Fruit fly (Drosophila melanogaster) whole organism, embryonic: Measurements from ENCODE around the gene Hr78.

Source experiments
- Abd-B ChIP-seq: fragments of 200-800 bp; sonication (Bioruptor generic); optimal IDR thresholded peaks from 2 replicates; lab custom pipeline; 2018; ENCODE audit warnings: missing biosample characterization, mild to moderate bottlenecking, missing genetic modification characterization, moderate library complexity
- Asciz ChIP-seq: fragments of 200-800 bp; sonication (Bioruptor generic); optimal IDR thresholded peaks from 2 replicates; lab custom pipeline; 2017; ENCODE audit warnings: missing biosample characterization, mild to moderate bottlenecking, missing genetic modification characterization, missing genetic modification reagents
- Blimp-1 ChIP-seq: fragments of 200-800 bp; sonication (Bioruptor generic); optimal IDR thresholded peaks from 3 replicates; lab custom pipeline; 2018; ENCODE audit warnings: missing biosample characterization, missing genetic modification characterization, mild to moderate bottlenecking, moderate library complexity, missing genetic modification reagents
- CG10147 ChIP-seq: fragments of 200-800 bp; sonication (Bioruptor generic); optimal IDR thresholded peaks from 2 replicates; lab custom pipeline; 2019; ENCODE audit warnings: missing biosample characterization, mild to moderate bottlenecking, missing genetic modification characterization, moderate library complexity
- CG10321 ChIP-seq: fragments of 200-800 bp; sonication (Bioruptor generic); IDR thresholded peaks from 2 replicates; pipeline ENCODE4 v1.3.6; 2022; ENCODE audit warnings: missing biosample characterization, missing genetic modification characterization
- CG10462 ChIP-seq: fragments of 200-800 bp; sonication (Bioruptor generic); optimal IDR thresholded peaks from 2 replicates; lab custom pipeline; 2016; ENCODE audit warnings: missing biosample characterization, missing genetic modification characterization
- CG12071 ChIP-seq: fragments of 200-800 bp; sonication (Bioruptor generic); optimal IDR thresholded peaks from 3 replicates; lab custom pipeline; 2018; ENCODE audit warnings: missing biosample characterization, mild to moderate bottlenecking, missing genetic modification characterization
- CG1233 ChIP-seq: fragments of 200-800 bp; sonication (Bioruptor generic); optimal IDR thresholded peaks from 4 replicates; lab custom pipeline; 2018; ENCODE audit warnings: missing biosample characterization, mild to moderate bottlenecking, missing genetic modification characterization
- CG12659 ChIP-seq: fragments of 200-800 bp; sonication (Bioruptor generic); optimal IDR thresholded peaks from 3 replicates; lab custom pipeline; 2017; ENCODE audit warnings: mild to moderate bottlenecking, missing biosample characterization, missing genetic modification reagents, missing genetic modification characterization
- CG13775 ChIP-seq: fragments of 200-800 bp; sonication (Bioruptor generic); optimal IDR thresholded peaks from 3 replicates; lab custom pipeline; 2017; ENCODE audit warnings: missing biosample characterization, mild to moderate bottlenecking, missing genetic modification characterization
- CG14965 ChIP-seq: fragments of 200-800 bp; sonication (Bioruptor generic); optimal IDR thresholded peaks from 2 replicates; lab custom pipeline; 2016; ENCODE audit warnings: missing biosample characterization, missing genetic modification characterization, borderline replicate concordance
- CG15011 ChIP-seq: fragments of 200-800 bp; sonication (Bioruptor generic); optimal IDR thresholded peaks from 3 replicates; lab custom pipeline; 2018; ENCODE audit warnings: missing biosample characterization, mild to moderate bottlenecking, missing genetic modification characterization
- CG15696 ChIP-seq: fragments of 200-800 bp; sonication (Bioruptor generic); optimal IDR thresholded peaks from 2 replicates; lab custom pipeline; 2019; ENCODE audit warnings: missing biosample characterization, mild to moderate bottlenecking, missing genetic modification characterization, moderate library complexity
- CG17385 ChIP-seq: fragments of 200-800 bp; sonication (Bioruptor generic); optimal IDR thresholded peaks from 3 replicates; lab custom pipeline; 2018; ENCODE audit warnings: missing biosample characterization, mild to moderate bottlenecking, missing genetic modification characterization
- CG18262 ChIP-seq: fragments of 200-800 bp; optimal IDR thresholded peaks from 3 replicates; lab custom pipeline; 2019; ENCODE audit warnings: missing biosample characterization, mild to moderate bottlenecking, missing genetic modification characterization, moderate library complexity
- CG2120 ChIP-seq: fragments of 200-800 bp; sonication (Bioruptor generic); optimal IDR thresholded peaks from 3 replicates; lab custom pipeline; 2016; ENCODE audit warnings: missing biosample characterization, missing genetic modification characterization
- CG2875 ChIP-seq: fragments of 200-800 bp; sonication (Bioruptor generic); optimal IDR thresholded peaks from 2 replicates; lab custom pipeline; 2017; ENCODE audit warnings: missing biosample characterization, mild to moderate bottlenecking, missing genetic modification characterization, missing genetic modification reagents
- CG30403 ChIP-seq: fragments of 200-800 bp; sonication (Bioruptor generic); optimal IDR thresholded peaks from 3 replicates; lab custom pipeline; 2016; ENCODE audit warnings: missing biosample characterization, missing genetic modification characterization
- CG31365 ChIP-seq: fragments of 200-800 bp; sonication (Bioruptor generic); optimal IDR thresholded peaks from 2 replicates; lab custom pipeline; 2018; ENCODE audit warnings: missing biosample characterization, mild to moderate bottlenecking, missing genetic modification characterization
- CG32767 ChIP-seq: fragments of 200-800 bp; sonication (Bioruptor generic); IDR thresholded peaks from 2 replicates; pipeline ENCODE4 v1.3.6; 2022; ENCODE audit warnings: missing biosample characterization, missing genetic modification characterization
- CG33213 ChIP-seq: fragments of 200-800 bp; sonication (Bioruptor generic); optimal IDR thresholded peaks from 3 replicates; lab custom pipeline; 2016; ENCODE audit warnings: missing biosample characterization, missing genetic modification characterization
- CG3407 ChIP-seq: fragments of 200-800 bp; sonication (Bioruptor generic); optimal IDR thresholded peaks from 2 replicates; lab custom pipeline; 2018; ENCODE audit warnings: missing biosample characterization, mild to moderate bottlenecking, missing genetic modification characterization
- CG34376 ChIP-seq: fragments of 200-800 bp; sonication (Bioruptor generic); optimal IDR thresholded peaks from 2 replicates; lab custom pipeline; 2018; ENCODE audit warnings: missing biosample characterization, mild to moderate bottlenecking, missing genetic modification characterization
- CG3726 ChIP-seq: fragments of 200-800 bp; sonication (Bioruptor generic); IDR thresholded peaks from 3 replicates; pipeline ENCODE4, ENCODE4 v1.3.6; 2022; ENCODE audit warnings: missing biosample characterization, missing genetic modification characterization
- CG4707 ChIP-seq: fragments of 200-800 bp; sonication (Bioruptor generic); optimal IDR thresholded peaks from 2 replicates; lab custom pipeline; 2018; ENCODE audit warnings: missing biosample characterization, mild to moderate bottlenecking, missing genetic modification characterization, moderate library complexity
- CG7839 ChIP-seq: fragments of 200-800 bp; sonication (Bioruptor generic); optimal IDR thresholded peaks from 3 replicates; lab custom pipeline; 2018; ENCODE audit warnings: missing biosample characterization, mild to moderate bottlenecking, missing genetic modification characterization, moderate library complexity
- CrebB ChIP-seq: fragments of 200-800 bp; sonication (Bioruptor generic); optimal IDR thresholded peaks from 3 replicates; lab custom pipeline; 2018; ENCODE audit warnings: missing biosample characterization, mild to moderate bottlenecking, missing genetic modification characterization
- Dbx ChIP-seq: fragments of 200-800 bp; sonication (Bioruptor generic); IDR thresholded peaks from 3 replicates; pipeline ENCODE4 v1.3.6; 2022; ENCODE audit warnings: missing biosample characterization, missing genetic modification characterization
- Doc3 ChIP-seq: fragments of 200-800 bp; sonication (Bioruptor generic); IDR thresholded peaks from 3 replicates; pipeline ENCODE4 v1.3.6; 2022; ENCODE audit warnings: missing biosample characterization, missing genetic modification characterization; ENCODE audit not compliant: partially characterized antibody
- Ets97D ChIP-seq: fragments of 200-800 bp; sonication (Bioruptor generic); optimal IDR thresholded peaks from 3 replicates; lab custom pipeline; 2016; ENCODE audit warnings: missing biosample characterization, missing genetic modification characterization
- Fer3 ChIP-seq: fragments of 200-800 bp; sonication (Bioruptor generic); optimal IDR thresholded peaks from 2 replicates; lab custom pipeline; 2018; ENCODE audit warnings: missing biosample characterization, mild to moderate bottlenecking, missing genetic modification characterization, moderate library complexity
- H15 ChIP-seq: fragments of 200-800 bp; sonication (Bioruptor generic); IDR thresholded peaks from 3 replicates; pipeline ENCODE4 v1.3.6; 2022; ENCODE audit warnings: missing biosample characterization, missing genetic modification characterization
- Hr51 ChIP-seq, 2 experiments: fragments of 200-800 bp; sonication (Bioruptor generic); optimal IDR thresholded peaks; 2 replicates in 1 of 2; 3 replicates in 1 of 2; lab custom pipeline; 2016 to 2018; ENCODE audit warnings: missing biosample characterization in 2 of 2, missing genetic modification characterization in 2 of 2, mild to moderate bottlenecking in 1 of 2, moderate library complexity in 1 of 2
- Poxn ChIP-seq: fragments of 200-800 bp; sonication (Bioruptor generic); IDR thresholded peaks from 2 replicates; pipeline ENCODE4 v1.3.6; 2022; ENCODE audit warnings: missing biosample characterization, missing genetic modification characterization
- Side ChIP-seq: fragments of 200-800 bp; sonication (Bioruptor generic); optimal IDR thresholded peaks from 2 replicates; lab custom pipeline; 2016; ENCODE audit warnings: missing biosample characterization, missing genetic modification characterization
- amos ChIP-seq: fragments of 200-800 bp; sonication (Bioruptor generic); IDR thresholded peaks from 2 replicates; pipeline ENCODE4 v1.3.6; 2022; ENCODE audit warnings: missing biosample characterization, missing genetic modification characterization; ENCODE audit not compliant: partially characterized antibody
- bigmax ChIP-seq: fragments of 200-800 bp; sonication (Bioruptor generic); optimal IDR thresholded peaks from 2 replicates; lab custom pipeline; 2018; ENCODE audit warnings: missing biosample characterization, mild to moderate bottlenecking, missing genetic modification characterization
- chinmo ChIP-seq: fragments of 200-800 bp; sonication (Bioruptor generic); IDR thresholded peaks from 4 replicates; pipeline ENCODE4 v1.3.6; 2022; ENCODE audit warnings: missing biosample characterization, missing genetic modification characterization; ENCODE audit not compliant: partially characterized antibody
- ham ChIP-seq: fragments of 200-800 bp; sonication (Bioruptor generic); IDR thresholded peaks from 2 replicates; pipeline ENCODE4 v1.3.6; 2022; ENCODE audit warnings: missing biosample characterization, missing genetic modification characterization
- maf-S ChIP-seq: fragments of 200-800 bp; sonication (Bioruptor generic); optimal IDR thresholded peaks from 2 replicates; lab custom pipeline; 2016; ENCODE audit warnings: missing biosample characterization, missing genetic modification characterization
- mam ChIP-seq: fragments of 200-800 bp; sonication (Bioruptor generic); optimal IDR thresholded peaks from 3 replicates; lab custom pipeline; 2016; ENCODE audit warnings: missing biosample characterization, missing genetic modification characterization
- nom ChIP-seq: fragments of 200-800 bp; sonication (Bioruptor generic); optimal IDR thresholded peaks from 2 replicates; lab custom pipeline; 2017; ENCODE audit warnings: missing biosample characterization, missing genetic modification characterization, mild to moderate bottlenecking, moderate library complexity, missing genetic modification reagents
- org-1 ChIP-seq: fragments of 200-800 bp; sonication (Bioruptor generic); optimal IDR thresholded peaks from 2 replicates; lab custom pipeline; 2017; ENCODE audit warnings: missing biosample characterization, missing genetic modification characterization
- pfk ChIP-seq: fragments of 200-800 bp; sonication (Bioruptor generic); optimal IDR thresholded peaks from 2 replicates; lab custom pipeline; 2018; ENCODE audit warnings: missing biosample characterization, mild to moderate bottlenecking, missing genetic modification characterization, moderate library complexity
- ttk ChIP-seq: fragments of 200-800 bp; sonication (Bioruptor generic); IDR thresholded peaks from 2 replicates; pipeline ENCODE4 v2.1.2; 2022; ENCODE audit warnings: missing biosample characterization, missing genetic modification characterization
- zen ChIP-seq: fragments of 200-800 bp; sonication (Bioruptor generic); optimal IDR thresholded peaks from 3 replicates; lab custom pipeline; 2018; ENCODE audit warnings: missing biosample characterization, mild to moderate bottlenecking, missing genetic modification characterization, moderate library complexity

The Hr78 gene

DNA sequence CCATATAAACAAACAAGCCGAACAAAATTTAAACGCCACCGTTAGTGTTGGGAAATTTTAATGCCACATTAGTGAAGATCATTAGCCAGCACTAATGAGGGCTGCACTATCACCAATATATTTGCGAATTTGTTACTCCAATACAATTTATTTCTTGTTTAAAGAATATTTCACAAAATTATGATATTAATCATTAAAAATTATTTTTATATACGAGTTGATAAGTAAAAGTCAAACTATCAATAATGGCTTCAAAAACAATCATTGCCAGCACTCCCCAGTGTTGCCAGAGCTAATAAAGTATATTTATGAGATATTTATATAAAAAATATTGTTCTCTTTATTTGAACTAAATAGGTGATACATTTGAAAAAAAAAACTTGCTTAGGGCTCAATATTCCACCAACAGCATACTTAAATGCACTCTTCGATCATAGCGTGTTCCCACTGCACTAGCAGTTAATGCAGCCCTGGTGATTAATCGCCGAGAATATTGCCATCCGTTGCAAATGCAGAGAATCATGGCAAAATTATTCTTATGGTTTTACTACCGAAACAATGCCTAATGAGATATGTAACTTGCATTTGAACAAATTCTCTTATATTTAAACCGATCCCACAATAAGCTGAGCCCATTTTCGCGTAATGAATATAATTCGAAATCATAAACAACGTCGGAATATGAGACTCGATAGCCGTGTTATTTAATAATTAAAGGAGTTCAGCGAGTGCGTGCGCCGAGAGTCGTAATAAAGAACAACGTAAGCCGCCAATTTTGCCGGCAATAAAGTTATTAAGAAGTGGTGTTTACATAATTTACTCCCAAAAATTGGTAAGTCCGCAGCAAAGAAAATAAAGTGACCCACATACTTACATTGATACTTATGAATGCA, 18.8 kb upstream of the Hr78 start, which contains the start of the genes SAK and Cdk12 (continued):
- peak; percentile 92 for TF ChIP-seq CG30403 (GFP tag; lab: Kevin White, UChicago)
- TF ChIP-seq CG12659 (GFP tag; lab: Kevin White, UChicago): peak; percentile 91
- no peak; the same call in 1 of the 2 replicates for TF ChIP-seq CG10321
- TF ChIP-seq Hr51 (GFP tag; optimal IDR thresholded peaks at IDR 0.05; lab: Kevin White, UChicago): peak; percentile 61 to 86
- peak; percentile 77 for TF ChIP-seq Blimp-1 (GFP tag; lab: Kevin White, UChicago)
- no peak for TF ChIP-seq CG4707 (GFP tag; lab: Kevin White, UChicago)
- peak; percentile 38 for TF ChIP-seq CrebB
- TF ChIP-seq CG7839 (tag; lab: Kevin White, UChicago): peak; percentile 88
- peak; percentile 87 for TF ChIP-seq zen (tag; lab: Kevin White, UChicago)
- peak; percentile 64 for TF ChIP-seq org-1
- peak; percentile 71; the same call in 1 of the 4 replicates for TF ChIP-seq chinmo (GFP tag; lab: Robert Waterston, UW)
- TF ChIP-seq Poxn (GFP tag; lab: Robert Waterston, UW): no peak; the same call in 1 of the 2 replicates
- TF ChIP-seq CG13775: peak; percentile 93
- TF ChIP-seq CG14965 (GFP tag; lab: Kevin White, UChicago): no peak
- peak; percentile 63 for TF ChIP-seq CG2875 (GFP tag; lab: Kevin White, UChicago)
- peak; percentile 68 for TF ChIP-seq CG15011 (GFP tag; lab: Kevin White, UChicago)
- peak; percentile 77 for TF ChIP-seq mam
- peak; percentile 82 for TF ChIP-seq ttk (GFP tag; lab: Robert Waterston, UW)
- TF ChIP-seq CG10462 (GFP tag; lab: Kevin White, UChicago): peak; percentile 66
- TF ChIP-seq CG31365 (tag; lab: Kevin White, UChicago): peak; percentile 22
- TF ChIP-seq Fer3 (tag; lab: Kevin White, UChicago): peak; percentile 82
- peak; percentile 91 for TF ChIP-seq Abd-B
- TF ChIP-seq pfk: peak; percentile 24
- peak; percentile 18; the same call in 1 of the 3 replicates for TF ChIP-seq Doc3 (GFP tag; lab: Robert Waterston, UW)
- TF ChIP-seq CG32767 (GFP tag; lab: Robert Waterston, UW): peak; percentile 53
- TF ChIP-seq Asciz: peak; percentile 70
- peak; percentile 73 for TF ChIP-seq CG3407 (GFP tag; lab: Kevin White, UChicago)
- TF ChIP-seq CG2120 (GFP tag; lab: Kevin White, UChicago): peak; percentile 84
- TF ChIP-seq CG33213 (GFP tag; lab: Kevin White, UChicago): no peak
- peak; percentile 58 for TF ChIP-seq Ets97D (GFP tag; lab: Kevin White, UChicago)
- no peak for TF ChIP-seq bigmax
- TF ChIP-seq CG15696 (tag; lab: Kevin White, UChicago): peak; percentile 85
- peak; percentile 57 for TF ChIP-seq CG34376
- TF ChIP-seq CG3726: peak; percentile 73; the same call in 2 of the 3 replicates
- TF ChIP-seq Dbx (GFP tag; lab: Robert Waterston, UW): peak; percentile 84
- TF ChIP-seq nom (GFP tag; lab: Kevin White, UChicago): peak; percentile 57
- TF ChIP-seq amos: peak; percentile 52
- TF ChIP-seq H15: peak; percentile 66; the same call in 2 of the 3 replicates
- TF ChIP-seq ham (GFP tag; lab: Robert Waterston, UW): peak; percentile 24; the same call in 1 of the 2 replicates
- peak; percentile 19 for TF ChIP-seq maf-S (GFP tag; lab: Kevin White, UChicago)
- peak; percentile 20 for TF ChIP-seq Side (GFP tag; lab: Kevin White, UChicago)
- TF ChIP-seq CG1233 (GFP tag; lab: Kevin White, UChicago): peak; percentile 83
- peak; percentile 80 for TF ChIP-seq CG17385 (GFP tag; lab: Kevin White, UChicago)
- TF ChIP-seq CG10147 (GFP tag; lab: Kevin White, UChicago): peak; percentile 82
- TF ChIP-seq CG18262: peak; percentile 89
- TF ChIP-seq CG12071 (GFP tag; lab: Kevin White, UChicago): no peak
